Worm (Caenorhabditis elegans) whole organism, midembryonic: Measurements from ENCODE around the gene C54G7.1.

Experiments
- T22C8.4 ChIP-seq: fragments of 200-800 bp; sonication (Bioruptor generic); IDR thresholded peaks from 2 replicates; pipeline ENCODE4 v1.3.6; 2022; ENCODE audit warnings: missing genetic modification characterization, missing compliant biosample characterization
- cog-1 ChIP-seq: sonication (generic microtip); optimal IDR thresholded peaks from 2 replicates; lab custom pipeline; 2016; ENCODE audit warnings: missing genetic modification characterization, missing compliant biosample characterization
- flt-1 ChIP-seq: fragments of 200-800 bp; sonication (Bioruptor generic); IDR thresholded peaks from 2 replicates; pipeline ENCODE4 v1.3.6; 2022; ENCODE audit warnings: missing genetic modification characterization, missing compliant biosample characterization
- klf-2 ChIP-seq: fragments of 200-800 bp; sonication (Bioruptor generic); conservative IDR thresholded peaks from 2 replicates; pipeline ENCODE4 v1.3.6; 2022; ENCODE audit warnings: missing genetic modification reagents, missing genetic modification characterization, missing compliant biosample characterization
- med-1 ChIP-seq: sonication (generic microtip); optimal IDR thresholded peaks from 2 replicates; lab custom pipeline; 2017; ENCODE audit warnings: missing genetic modification characterization, mild to moderate bottlenecking, missing compliant biosample characterization, antibody characterized with exemption, missing genetic modification reagents; ENCODE audit not compliant: insufficient read depth
- ref-1 ChIP-seq: fragments of 200-800 bp; sonication (Bioruptor generic); conservative IDR thresholded peaks from 2 replicates; pipeline ENCODE4 v1.3.6; 2022; ENCODE audit warnings: missing genetic modification reagents, missing genetic modification characterization, missing compliant biosample characterization
- tab-1 ChIP-seq: fragments of 200-800 bp; sonication (Bioruptor generic); IDR thresholded peaks from 2 replicates; pipeline ENCODE4 v1.3.6; 2022; ENCODE audit warnings: missing genetic modification characterization, missing compliant biosample characterization
- ztf-23 ChIP-seq: fragments of 200-800 bp; sonication (Bioruptor generic); IDR thresholded peaks from 2 replicates; pipeline ENCODE4 v1.3.6; 2022; ENCODE audit warnings: missing genetic modification reagents, missing genetic modification characterization, missing compliant biosample characterization

DNA sequence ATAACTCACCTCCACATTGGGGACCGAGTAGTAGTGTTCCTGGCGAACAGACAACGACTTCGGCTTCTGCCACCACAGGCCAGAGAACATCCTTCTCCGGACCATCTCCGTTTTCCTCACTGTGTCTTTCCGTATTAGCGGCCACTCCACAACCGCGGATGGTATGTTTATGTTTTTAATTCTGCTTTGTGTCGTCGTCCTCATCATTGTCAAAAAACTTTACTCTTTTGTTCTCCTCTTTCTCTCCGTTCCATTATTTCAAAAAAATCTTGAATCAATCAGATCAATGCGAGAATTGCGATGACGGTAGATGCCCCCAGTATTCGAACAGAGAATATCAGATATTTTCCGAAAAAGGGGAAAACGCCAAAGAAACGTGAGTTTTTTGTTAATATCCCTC, 23.7 kb downstream of the C54G7.1 start, which contains the start of gene mec-2:
- no peak for TF ChIP-seq med-1 (GFP tag; lab: Kevin White, UChicago)
- no peak for TF ChIP-seq tab-1 (GFP tag; lab: Robert Waterston, UW)
- TF ChIP-seq ref-1: no peak
- TF ChIP-seq ztf-23 (GFP tag; lab: Robert Waterston, UW): no peak
- no peak for TF ChIP-seq klf-2 (GFP tag; lab: Robert Waterston, UW)
- TF ChIP-seq cog-1 (tag; lab: Kevin White, UChicago): no peak
- TF ChIP-seq flt-1 (GFP tag; lab: Robert Waterston, UW): no peak
- TF ChIP-seq T22C8.4 (GFP tag; lab: Robert Waterston, UW): no peak
